Worm (Caenorhabditis elegans): Measurements from ENCODE around the gene F15H10.8.
A peak's percentile ranks its signal among the peaks of the same experiment; 100 is the strongest.

F15H10.8 gene

ce11 chrV:10352928-10353427 is 49.7 kb downstream of the F15H10.8 start, which contains the start of gene nol-56 (continued):
- peak; percentile 84 for TF ChIP-seq nhr-19 (GFP tag; conservative IDR thresholded peaks at IDR 0.05)
- TF ChIP-seq nhr-84 (tag; optimal IDR thresholded peaks at IDR 0.05) = no peak
- peak; percentile 97 for TF ChIP-seq mep-1 (tag; optimal IDR thresholded peaks at IDR 0.05)
- TF ChIP-seq rnt-1 (tag; optimal IDR thresholded peaks at IDR 0.05) = peak; percentile 95
- no peak for TF ChIP-seq sptf-1 (tag; optimal IDR thresholded peaks at IDR 0.05)
- TF ChIP-seq swsn-7 (tag; optimal IDR thresholded peaks at IDR 0.05) = peak; percentile 92
- peak; percentile 87 for TF ChIP-seq lin-14 (GFP tag; optimal IDR thresholded peaks at IDR 0.05)
- TF ChIP-seq fkh-4 (tag; optimal IDR thresholded peaks at IDR 0.05; ENCODE audit: borderline replicate concordance) = peak; percentile 43
- TF ChIP-seq fos-1 (tag; optimal IDR thresholded peaks at IDR 0.05) = peak; percentile 44
- TF ChIP-seq nhr-76 (tag; optimal IDR thresholded peaks at IDR 0.05) = no peak
- TF ChIP-seq dsc-1 (tag; optimal IDR thresholded peaks at IDR 0.05) = peak; percentile 88
- TF ChIP-seq tbx-2 (tag; optimal IDR thresholded peaks at IDR 0.05) = peak; percentile 89
- peak; percentile 85 for TF ChIP-seq blmp-1 (tag; optimal IDR thresholded peaks at IDR 0.05)
- TF ChIP-seq pqm-1 (tag; optimal IDR thresholded peaks at IDR 0.05) = no peak
- TF ChIP-seq nhr-90 (tag; optimal IDR thresholded peaks at IDR 0.05; ENCODE audit: poor library complexity) = peak; percentile 90
- TF ChIP-seq ets-5 (GFP tag; IDR thresholded peaks at IDR 0.05) = no peak
- TF ChIP-seq unc-86 (tag; optimal IDR thresholded peaks at IDR 0.05) = peak; percentile 77
- TF ChIP-seq lir-3 (tag; optimal IDR thresholded peaks at IDR 0.05; ENCODE audit: poor library complexity) = peak; percentile 88
- peak in 2 of 6 experiments; percentile 44 to 47 for TF ChIP-seq elt-3 (tag; optimal IDR thresholded peaks at IDR 0.05)
- peak; percentile 0 for TF ChIP-seq hpl-2 (GFP tag; optimal IDR thresholded peaks at IDR 0.05)
- peak; percentile 75 for TF ChIP-seq skn-1 (tag; optimal IDR thresholded peaks at IDR 0.05)
- no peak for TF ChIP-seq nhr-11 (tag; optimal IDR thresholded peaks at IDR 0.05)
- TF ChIP-seq pax-3 (tag; optimal IDR thresholded peaks at IDR 0.05) = peak; percentile 49
- peak; percentile 85 for TF ChIP-seq sox-4 (tag; optimal IDR thresholded peaks at IDR 0.05)
- TF ChIP-seq egl-13 (tag; optimal IDR thresholded peaks at IDR 0.05) = peak; percentile 83
- TF ChIP-seq ceh-8 (GFP tag; optimal IDR thresholded peaks at IDR 0.05) = peak; percentile 54
- TF ChIP-seq ceh-82 (tag; optimal IDR thresholded peaks at IDR 0.05) = peak; percentile 72 to 82 (median 73)
- TF ChIP-seq lin-15B (tag; optimal IDR thresholded peaks at IDR 0.05) = peak; percentile 81
- TF ChIP-seq snpc-4 (tag; optimal IDR thresholded peaks at IDR 0.05) = peak; percentile 69
- peak; percentile 58 for TF ChIP-seq elt-2 (tag; optimal IDR thresholded peaks at IDR 0.05)
- TF ChIP-seq jun-1 (tag; optimal IDR thresholded peaks at IDR 0.05) = peak; percentile 51
- peak; percentile 92 for TF ChIP-seq snu-23 (GFP tag; optimal IDR thresholded peaks at IDR 0.05)
- peak; percentile 45 for TF ChIP-seq aly-2 (tag; optimal IDR thresholded peaks at IDR 0.05)
- TF ChIP-seq nhr-28 (tag; optimal IDR thresholded peaks at IDR 0.05) = no peak
- TF ChIP-seq irx-1 (tag; optimal IDR thresholded peaks at IDR 0.05) = peak; percentile 78
- TF ChIP-seq zip-4 (GFP tag; optimal IDR thresholded peaks at IDR 0.05) = peak; percentile 47
- TF ChIP-seq hlh-4 (tag; optimal IDR thresholded peaks at IDR 0.05) = no peak
- peak; percentile 47 for TF ChIP-seq F16B12.6 (tag; optimal IDR thresholded peaks at IDR 0.05)
- peak; percentile 70 for TF ChIP-seq grh-1 (GFP tag; IDR thresholded peaks at IDR 0.05)
- peak; percentile 85 for TF ChIP-seq unc-130 (tag; optimal IDR thresholded peaks at IDR 0.05)

Data from whole organism, L1 larva.